Worm (Caenorhabditis elegans) whole organism, early embryonic: ENCODE data around the gene T03G6.1.

Experiments
- F13C5.2 ChIP-seq: sonication (generic microtip); optimal IDR thresholded peaks from 2 replicates; lab custom pipeline; 2017; ENCODE audit warnings: mild to moderate bottlenecking, missing genetic modification characterization, inconsistent platforms, missing compliant biosample characterization
- aly-1 ChIP-seq: sonication (generic microtip); optimal IDR thresholded peaks from 2 replicates; lab custom pipeline; 2016; ENCODE audit warnings: missing genetic modification characterization, missing compliant biosample characterization
- ama-1 ChIP-seq: fragments of 150-350 bp; optimal IDR thresholded peaks from 2 replicates; lab custom pipeline; 2014
- ceh-13 ChIP-seq: fragments of 200-800 bp; sonication (Bioruptor generic); optimal IDR thresholded peaks from 2 replicates; lab custom pipeline; 2018; ENCODE audit warnings: mild to moderate bottlenecking, missing genetic modification characterization, missing compliant biosample characterization
- ceh-36 ChIP-seq: sonication (generic microtip); optimal IDR thresholded peaks from 2 replicates; lab custom pipeline; 2016; ENCODE audit warnings: missing genetic modification characterization, inconsistent platforms, missing compliant biosample characterization
- ets-7 ChIP-seq: sonication (generic microtip); optimal IDR thresholded peaks from 2 replicates; lab custom pipeline; 2016; ENCODE audit warnings: missing genotype, missing genetic modification characterization, missing compliant biosample characterization
- flt-1 ChIP-seq: fragments of 200-800 bp; sonication (Bioruptor generic); IDR thresholded peaks from 2 replicates; pipeline ENCODE4 v1.3.6; 2022; ENCODE audit warnings: missing genetic modification characterization, missing compliant biosample characterization
- hmbx-1 ChIP-seq: sonication (generic microtip); optimal IDR thresholded peaks from 2 replicates; lab custom pipeline; 2016; ENCODE audit warnings: mild to moderate bottlenecking, missing genetic modification characterization, missing compliant biosample characterization
- pes-1 ChIP-seq: fragments of 200-800 bp; sonication (Bioruptor generic); IDR thresholded peaks from 2 replicates; pipeline ENCODE4 v1.3.6; 2022; ENCODE audit warnings: missing genetic modification reagents, missing genetic modification characterization, missing compliant biosample characterization
- scrt-1 ChIP-seq: fragments of 200-800 bp; sonication (Bioruptor generic); IDR thresholded peaks from 2 replicates; pipeline ENCODE4 v1.3.6; 2022; ENCODE audit warnings: missing genetic modification characterization, missing compliant biosample characterization
- sea-1 ChIP-seq: fragments of 200-800 bp; sonication (Bioruptor generic); conservative IDR thresholded peaks from 2 replicates; pipeline ENCODE4 v1.3.6; 2022; ENCODE audit warnings: missing genetic modification characterization, missing compliant biosample characterization
- tbx-11 ChIP-seq: fragments of 200-800 bp; sonication (Bioruptor generic); IDR thresholded peaks from 2 replicates; pipeline ENCODE4 v1.3.6; 2022; ENCODE audit warnings: missing genetic modification characterization, missing compliant biosample characterization
- tbx-37 ChIP-seq: fragments of 200-800 bp; sonication (Bioruptor generic); conservative IDR thresholded peaks from 2 replicates; pipeline ENCODE4 v1.3.6; 2022; ENCODE audit warnings: missing genetic modification reagents, missing genetic modification characterization, missing compliant biosample characterization
- tra-4 ChIP-seq: sonication (generic microtip); optimal IDR thresholded peaks from 2 replicates; lab custom pipeline; 2017; ENCODE audit warnings: missing genetic modification characterization, missing compliant biosample characterization

DNA sequence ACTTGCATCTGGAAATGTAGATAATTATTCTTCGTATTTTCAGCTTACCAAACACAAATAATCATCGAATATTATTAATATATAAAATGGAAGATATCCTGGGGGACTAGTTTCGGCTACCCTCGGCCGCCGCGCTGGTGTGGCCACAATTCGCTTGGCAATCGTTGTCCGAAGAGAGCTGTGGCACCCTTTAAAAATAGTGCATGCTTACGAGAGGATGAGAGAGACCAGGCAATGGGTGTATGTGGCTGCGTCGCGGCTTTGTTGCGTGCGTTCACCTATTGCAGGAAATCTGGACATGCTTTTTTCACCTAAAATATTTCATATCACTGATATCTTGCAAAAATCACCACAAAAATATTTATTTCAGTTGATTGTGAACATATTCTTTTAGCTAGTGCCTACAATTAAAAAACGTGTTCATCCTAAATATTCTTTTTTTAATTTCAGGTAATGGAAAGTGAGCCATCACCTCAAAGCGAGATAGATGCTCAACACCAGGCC, 35.3 kb upstream of the T03G6.1 start, which contains the start of the genes ccd-5 and F52H2.1:
- TF ChIP-seq ama-1 (lab: Kevin White, UChicago) (no peak), F13C5.2 (tag; lab: Kevin White, UChicago) (peak; percentile 66), sea-1 (GFP tag; lab: Robert Waterston, UW) (no peak), hmbx-1 (tag; lab: Kevin White, UChicago) (no peak), scrt-1 (GFP tag; lab: Robert Waterston, UW) (no peak), aly-1 (tag; lab: Kevin White, UChicago) (no peak), ets-7 (tag; lab: Kevin White, UChicago) (no peak), tbx-37 (GFP tag; lab: Robert Waterston, UW) (no peak), pes-1 (no peak), ceh-13 (GFP tag; lab: Kevin White, UChicago) (no peak), ceh-36 (tag; lab: Kevin White, UChicago) (no peak), tbx-11 (GFP tag; lab: Robert Waterston, UW) (no peak), flt-1 (no peak), tra-4 (no peak)
